Worm (Caenorhabditis elegans) whole organism, L3 larva: ENCODE data around the gene oig-1.

Source experiments
- R02D3.7 ChIP-seq: fragments of 150-350 bp; optimal IDR thresholded peaks from 2 replicates; lab custom pipeline; 2014; ENCODE audit warnings: missing biosample characterization, missing genetic modification characterization
- ZK546.5 ChIP-seq: sonication (generic microtip); optimal IDR thresholded peaks from 2 replicates; lab custom pipeline; 2017; ENCODE audit warnings: missing biosample characterization, missing genetic modification characterization
- ceh-28 ChIP-seq: fragments of 150-350 bp; optimal IDR thresholded peaks from 2 replicates; lab custom pipeline; 2014; ENCODE audit warnings: missing biosample characterization, missing genetic modification reagents, missing genetic modification characterization
- ceh-9 ChIP-seq: sonication (generic microtip); optimal IDR thresholded peaks from 2 replicates; lab custom pipeline; 2018; ENCODE audit warnings: missing biosample characterization, missing genetic modification characterization
- daf-12 ChIP-seq: fragments of 150-350 bp; optimal IDR thresholded peaks from 2 replicates; lab custom pipeline; 2014; ENCODE audit warnings: missing biosample characterization, missing genetic modification reagents, missing genetic modification characterization
- egl-27 ChIP-seq: sonication (generic microtip); optimal IDR thresholded peaks from 4 replicates; lab custom pipeline; 2017; ENCODE audit warnings: missing biosample characterization, missing genetic modification reagents, missing genetic modification characterization
- egl-5 ChIP-seq: fragments of 150-350 bp; optimal IDR thresholded peaks from 2 replicates; lab custom pipeline; 2017; ENCODE audit warnings: missing biosample characterization, missing genetic modification reagents, missing genetic modification characterization, inconsistent platforms
- elt-2 ChIP-seq: sonication (generic microtip); optimal IDR thresholded peaks from 2 replicates; lab custom pipeline; 2016; ENCODE audit warnings: missing genetic modification reagents, mild to moderate bottlenecking, missing genetic modification characterization, missing compliant biosample characterization
- elt-3 ChIP-seq, 3 experiments: fragments of 150-350 bp in 1 of 3; sonication (generic microtip) in 2 of 3; optimal IDR thresholded peaks; 2 replicates in 2 of 3; 4 replicates in 1 of 3; lab custom pipeline; 2014 to 2017; ENCODE audit warnings: missing biosample characterization in 3 of 3, missing genetic modification characterization in 3 of 3
- fkh-10 ChIP-seq: sonication (generic microtip); optimal IDR thresholded peaks from 2 replicates; lab custom pipeline; 2017; ENCODE audit warnings: missing biosample characterization, missing genetic modification reagents, missing genetic modification characterization
- fkh-2 ChIP-seq: fragments of 150-350 bp; optimal IDR thresholded peaks from 2 replicates; lab custom pipeline; 2014; ENCODE audit warnings: missing biosample characterization, missing genetic modification reagents, missing genetic modification characterization
- fos-1 ChIP-seq: fragments of 150-350 bp; optimal IDR thresholded peaks from 2 replicates; lab custom pipeline; 2014; ENCODE audit warnings: missing biosample characterization, missing genetic modification characterization
- jun-1 ChIP-seq: fragments of 150-350 bp; optimal IDR thresholded peaks from 2 replicates; lab custom pipeline; 2014; ENCODE audit warnings: missing biosample characterization, missing genetic modification reagents, missing genetic modification characterization
- lin-15B ChIP-seq: fragments of 150-350 bp; optimal IDR thresholded peaks from 2 replicates; lab custom pipeline; 2014; ENCODE audit warnings: missing biosample characterization, missing genetic modification characterization
- mml-1 ChIP-seq: fragments of 150-350 bp; sonication (generic microtip); optimal IDR thresholded peaks from 3 replicates; lab custom pipeline; 2014; ENCODE audit warnings: missing biosample characterization, missing genetic modification characterization
- nfya-1 ChIP-seq: sonication (generic microtip); optimal IDR thresholded peaks from 2 replicates; lab custom pipeline; 2017; ENCODE audit warnings: missing genetic modification characterization, mild to moderate bottlenecking, missing compliant biosample characterization, antibody characterized with exemption, moderate library complexity; ENCODE audit not compliant: insufficient read depth
- nhr-11 ChIP-seq: fragments of 150-350 bp; optimal IDR thresholded peaks from 2 replicates; lab custom pipeline; 2014; ENCODE audit warnings: missing biosample characterization, missing genetic modification characterization
- nhr-23 ChIP-seq: fragments of 150-350 bp; optimal IDR thresholded peaks from 2 replicates; lab custom pipeline; 2014; ENCODE audit warnings: missing biosample characterization, missing genetic modification reagents, missing genetic modification characterization
- nhr-237 ChIP-seq: fragments of 150-350 bp; optimal IDR thresholded peaks from 2 replicates; lab custom pipeline; 2014; ENCODE audit warnings: missing biosample characterization, missing genetic modification characterization
- nhr-28 ChIP-seq: fragments of 150-350 bp; optimal IDR thresholded peaks from 2 replicates; lab custom pipeline; 2014; ENCODE audit warnings: missing biosample characterization, missing genetic modification characterization
- nhr-67 ChIP-seq: fragments of 150-350 bp; optimal IDR thresholded peaks from 2 replicates; lab custom pipeline; 2014; ENCODE audit warnings: missing biosample characterization, missing genetic modification characterization
- nhr-77 ChIP-seq: fragments of 150-350 bp; optimal IDR thresholded peaks from 2 replicates; lab custom pipeline; 2014; ENCODE audit warnings: missing biosample characterization, missing genetic modification characterization
- pqm-1 ChIP-seq: fragments of 150-350 bp; optimal IDR thresholded peaks from 2 replicates; lab custom pipeline; 2017; ENCODE audit warnings: missing biosample characterization, missing genetic modification characterization, inconsistent platforms
- sea-2 ChIP-seq: fragments of 150-350 bp; sonication (generic microtip); optimal IDR thresholded peaks from 4 replicates; lab custom pipeline; 2014; ENCODE audit warnings: missing biosample characterization, missing genetic modification reagents, missing genetic modification characterization
- skn-1 ChIP-seq: fragments of 150-350 bp; optimal IDR thresholded peaks from 2 replicates; lab custom pipeline; 2014; ENCODE audit warnings: missing biosample characterization, missing genetic modification characterization
- snpc-4 ChIP-seq: fragments of 150-350 bp; optimal IDR thresholded peaks from 2 replicates; lab custom pipeline; 2014; ENCODE audit warnings: missing biosample characterization, missing genetic modification characterization
- tbx-2 ChIP-seq: sonication (generic microtip); optimal IDR thresholded peaks from 2 replicates; lab custom pipeline; 2016; ENCODE audit warnings: mild to moderate bottlenecking, missing genetic modification characterization, missing compliant biosample characterization
- unc-39 ChIP-seq: sonication (generic microtip); optimal IDR thresholded peaks from 4 replicates; lab custom pipeline; 2017; ENCODE audit warnings: missing biosample characterization, missing genetic modification characterization
- unc-62 ChIP-seq: fragments of 150-350 bp; sonication (generic microtip); optimal IDR thresholded peaks from 4 replicates; lab custom pipeline; 2014; ENCODE audit warnings: missing biosample characterization, missing genetic modification reagents, missing genetic modification characterization
- zag-1 ChIP-seq: fragments of 150-350 bp; optimal IDR thresholded peaks from 2 replicates; lab custom pipeline; 2014; ENCODE audit warnings: missing biosample characterization, missing genetic modification characterization
- ztf-11 ChIP-seq: fragments of 150-350 bp; optimal IDR thresholded peaks from 2 replicates; lab custom pipeline; 2014; ENCODE audit warnings: missing biosample characterization, missing genetic modification characterization
- ztf-4 ChIP-seq: fragments of 150-350 bp; optimal IDR thresholded peaks from 2 replicates; lab custom pipeline; 2014; ENCODE audit warnings: missing biosample characterization, missing genetic modification characterization

The oig-1 gene

DNA sequence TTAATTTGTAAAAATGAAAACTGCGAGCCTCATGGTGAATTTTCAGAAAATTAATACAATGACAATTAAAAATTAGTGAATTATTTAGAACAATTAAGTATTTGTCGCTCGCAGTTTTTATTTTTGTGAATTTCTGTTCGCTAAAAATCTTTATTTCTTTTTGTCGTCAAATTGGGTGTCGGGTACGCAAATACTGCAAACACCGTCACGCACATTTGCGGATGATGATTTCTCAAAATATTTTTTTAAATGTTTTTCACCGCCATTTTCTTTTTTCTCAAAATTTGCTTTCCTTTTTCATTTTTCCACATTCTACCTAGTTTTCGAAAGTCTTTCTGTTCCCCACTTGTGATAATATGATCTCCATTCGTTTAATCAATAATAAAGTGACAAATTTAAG lies 36.5 kb downstream of the oig-1 start (continued):
- peak; percentile 7 for TF ChIP-seq snpc-4 (tag; lab: Kevin White, UChicago)
- TF ChIP-seq egl-27: no peak
- TF ChIP-seq ZK546.5 (tag; lab: Kevin White, UChicago): no peak
- TF ChIP-seq sea-2: no peak
- TF ChIP-seq zag-1 (tag; lab: Kevin White, UChicago): no peak
- no peak for TF ChIP-seq nhr-67 (tag; lab: Kevin White, UChicago)
- no peak for TF ChIP-seq nhr-11 (tag; lab: Kevin White, UChicago)
- no peak for TF ChIP-seq ceh-28 (tag; lab: Kevin White, UChicago)
- TF ChIP-seq ztf-11 (tag; lab: Kevin White, UChicago): no peak
- peak; percentile 13 for TF ChIP-seq elt-2 (tag; lab: Kevin White, UChicago)
- TF ChIP-seq nhr-237 (tag; lab: Kevin White, UChicago): no peak

DNA sequence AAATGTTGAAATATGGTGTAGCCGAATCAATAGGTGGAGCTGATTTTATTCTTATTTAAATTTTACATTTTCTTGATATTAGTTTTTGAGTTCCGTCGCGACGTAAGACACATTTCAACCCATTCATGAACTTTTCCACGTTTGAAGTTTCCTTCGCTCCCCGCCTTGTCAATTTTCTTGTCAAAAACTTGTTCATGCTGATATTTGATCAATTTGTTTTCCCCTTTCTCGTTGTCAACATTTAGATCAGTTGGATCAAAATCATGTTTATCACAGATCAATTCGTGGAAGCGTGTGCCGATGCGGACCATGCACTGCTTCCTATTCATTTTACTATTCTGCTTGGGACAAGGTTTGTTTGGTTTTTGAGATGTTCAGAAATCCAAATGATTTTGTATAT lies 42.5 kb downstream of the oig-1 start, which contains the start of gene chtb-2:
chtb-2 (plus strand) TSS at position 301 of the 400 bp plus-strand sequence.
- TF ChIP-seq zag-1 (tag; lab: Kevin White, UChicago) (no peak), nhr-237 (tag; lab: Kevin White, UChicago) (no peak), jun-1 (tag; lab: Kevin White, UChicago) (no peak), egl-5 (tag; lab: Kevin White, UChicago) (no peak), ceh-28 (tag; lab: Kevin White, UChicago) (no peak), egl-27 (no peak), R02D3.7 (tag; lab: Kevin White, UChicago) (no peak), elt-3 (tag; optimal IDR thresholded peaks at IDR 0.05; lab: Kevin White, UChicago) (no peak), ztf-4 (tag; lab: Kevin White, UChicago) (no peak), nhr-23 (no peak), nhr-11 (tag; lab: Kevin White, UChicago) (no peak), daf-12 (tag; lab: Kevin White, UChicago) (no peak), nhr-77 (tag; lab: Kevin White, UChicago) (no peak)

DNA sequence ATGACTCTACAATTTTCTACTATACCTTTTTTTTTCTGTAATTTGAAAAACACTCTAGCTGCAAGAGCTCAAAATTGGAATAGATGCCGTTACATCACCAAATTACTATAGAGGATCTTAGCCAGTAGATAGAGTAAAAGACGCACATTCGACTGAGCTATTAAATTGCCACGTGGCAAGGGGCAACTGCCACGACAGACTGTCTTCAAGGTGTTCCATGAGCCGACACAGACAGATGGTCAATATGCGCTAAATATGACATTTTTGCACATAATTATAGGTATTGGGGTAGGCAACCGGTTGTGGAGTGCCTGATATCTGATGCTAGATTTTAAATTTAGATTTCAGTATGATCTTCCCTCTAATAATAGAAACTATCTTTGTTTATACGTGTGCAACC lies 46.0 kb downstream of the oig-1 start:
- TF ChIP-seq pqm-1 (tag; lab: Kevin White, UChicago) (no peak), unc-39 (tag; lab: Kevin White, UChicago) (no peak), jun-1 (tag; lab: Kevin White, UChicago) (no peak), tbx-2 (tag; lab: Kevin White, UChicago) (no peak), fos-1 (tag; lab: Kevin White, UChicago) (no peak), nhr-11 (tag; lab: Kevin White, UChicago) (no peak)

DNA sequence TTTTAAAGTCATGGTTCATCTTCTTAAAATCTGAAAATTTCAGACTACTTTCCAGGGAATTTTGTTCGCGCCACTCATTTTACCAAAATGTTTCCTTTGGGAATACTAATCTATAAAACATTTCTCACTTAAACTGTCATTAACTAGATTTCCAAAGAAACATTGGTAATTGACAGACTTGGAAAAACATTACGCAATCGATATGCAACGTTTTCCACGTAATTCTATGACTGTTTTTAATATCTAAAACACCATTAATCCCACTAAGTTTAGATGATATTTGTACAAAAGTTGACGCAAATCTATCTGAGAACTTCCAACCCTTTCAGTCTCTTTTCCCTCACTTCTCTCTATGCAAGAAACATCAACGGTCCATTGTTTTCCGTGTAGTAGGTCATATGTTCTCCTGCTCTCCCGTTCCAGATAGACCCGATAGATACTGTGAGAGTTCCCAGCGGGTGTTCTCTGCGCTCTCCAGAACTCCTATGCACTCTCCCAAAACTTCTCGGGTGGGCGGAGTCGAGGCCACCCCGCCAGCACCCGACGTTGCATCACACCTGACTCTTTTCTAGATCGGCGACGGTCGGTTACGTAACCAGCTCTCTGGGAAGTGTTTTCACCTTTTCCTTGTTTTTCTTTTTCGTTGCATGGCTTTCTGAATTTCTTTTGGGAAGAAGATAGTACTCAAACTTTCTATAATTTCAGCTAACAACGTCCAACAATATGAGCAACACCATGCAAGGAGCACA lies 47.0 kb downstream of the oig-1 start, which contains the start of gene zip-8:
zip-8 (plus strand) TSS at position 700 of the 749 bp plus-strand sequence.
- no peak for TF ChIP-seq nfya-1
- no peak for TF ChIP-seq zag-1 (tag; lab: Kevin White, UChicago)
- TF ChIP-seq nhr-77 (tag; lab: Kevin White, UChicago): no peak
- TF ChIP-seq unc-39 (tag; lab: Kevin White, UChicago): no peak
- no peak for TF ChIP-seq nhr-67 (tag; lab: Kevin White, UChicago)
- no peak for TF ChIP-seq egl-5 (tag; lab: Kevin White, UChicago)
- TF ChIP-seq nhr-28 (tag; lab: Kevin White, UChicago): no peak
- TF ChIP-seq elt-2 (tag; lab: Kevin White, UChicago): no peak
- TF ChIP-seq ztf-11 (tag; lab: Kevin White, UChicago): no peak
- TF ChIP-seq jun-1 (tag; lab: Kevin White, UChicago): no peak
- no peak for TF ChIP-seq unc-62 (GFP tag; lab: Kevin White, UChicago)
- no peak for TF ChIP-seq mml-1 (tag; lab: Kevin White, UChicago)
- no peak for TF ChIP-seq ZK546.5 (tag; lab: Kevin White, UChicago)
- no peak for TF ChIP-seq R02D3.7 (tag; lab: Kevin White, UChicago)
- no peak for TF ChIP-seq fos-1 (tag; lab: Kevin White, UChicago)
- no peak for TF ChIP-seq skn-1
- TF ChIP-seq tbx-2 (tag; lab: Kevin White, UChicago): no peak
- TF ChIP-seq, all 47 proteins: peak for 0

DNA sequence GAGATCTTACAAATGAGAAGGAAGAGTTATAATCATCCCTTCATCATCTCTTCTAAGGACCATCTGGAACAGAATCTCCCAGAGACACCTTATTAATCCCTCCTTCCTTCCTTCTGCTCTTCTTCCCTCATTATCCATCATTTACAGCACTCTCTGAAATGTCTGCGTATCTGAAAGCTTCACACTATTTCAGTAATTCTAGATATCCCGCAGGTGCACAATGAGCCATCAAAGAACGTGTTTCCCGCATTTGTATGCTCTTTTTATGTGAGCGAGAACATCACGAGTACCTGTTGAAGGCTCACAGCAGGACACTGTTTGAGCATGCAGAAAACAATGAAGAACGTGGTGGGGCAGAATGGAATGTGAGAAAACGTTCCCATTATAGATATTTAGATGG lies 49.1 kb downstream of the oig-1 start:
- TF ChIP-seq ztf-4 (tag; lab: Kevin White, UChicago): no peak
- no peak for TF ChIP-seq egl-5 (tag; lab: Kevin White, UChicago)
- TF ChIP-seq lin-15B (tag; lab: Kevin White, UChicago): no peak
- no peak for TF ChIP-seq ceh-9 (tag; lab: Kevin White, UChicago)
- no peak for TF ChIP-seq nhr-28 (tag; lab: Kevin White, UChicago)
- no peak for TF ChIP-seq daf-12 (tag; lab: Kevin White, UChicago)
- TF ChIP-seq tbx-2 (tag; lab: Kevin White, UChicago): no peak
- no peak for TF ChIP-seq ZK546.5 (tag; lab: Kevin White, UChicago)
- no peak for TF ChIP-seq fkh-10 (GFP tag; lab: Kevin White, UChicago)
- TF ChIP-seq zag-1 (tag; lab: Kevin White, UChicago): no peak
- TF ChIP-seq ztf-11 (tag; lab: Kevin White, UChicago): no peak
- no peak for TF ChIP-seq elt-3 (tag; optimal IDR thresholded peaks at IDR 0.05; lab: Kevin White, UChicago)
- TF ChIP-seq fkh-2 (tag; lab: Kevin White, UChicago): no peak
